Worm (Caenorhabditis elegans) whole organism, L1 larva: ENCODE data around the gene cku-70.
A peak's percentile ranks its signal among the peaks of the same experiment; 100 is the strongest.

Experiments
- F16B12.6 ChIP-seq: fragments of 150-350 bp; optimal IDR thresholded peaks from 2 replicates; lab custom pipeline; 2014; ENCODE audit warnings: missing biosample characterization, missing genetic modification characterization
- blmp-1 ChIP-seq: fragments of 150-350 bp; optimal IDR thresholded peaks from 2 replicates; lab custom pipeline; 2014; ENCODE audit warnings: missing biosample characterization, missing genetic modification characterization
- ceh-63 ChIP-seq: fragments of 200-800 bp; sonication (Bioruptor generic); optimal IDR thresholded peaks from 2 replicates; lab custom pipeline; 2018; ENCODE audit warnings: mild to moderate bottlenecking, missing genetic modification characterization, missing compliant biosample characterization
- ceh-82 ChIP-seq, 3 experiments: fragments of 150-350 bp in 1 of 3; sonication (generic microtip) in 2 of 3; optimal IDR thresholded peaks; 2 replicates each; lab custom pipeline; 2014 to 2017; ENCODE audit warnings: missing biosample characterization in 3 of 3, missing genetic modification characterization in 3 of 3
- dsc-1 ChIP-seq: sonication (generic microtip); optimal IDR thresholded peaks from 2 replicates; lab custom pipeline; 2016; ENCODE audit warnings: mild to moderate bottlenecking, missing genetic modification characterization, missing compliant biosample characterization
- efl-1 ChIP-seq, 4 experiments: fragments of 150-350 bp; optimal IDR thresholded peaks in 3 of 4; peaks in 1 of 4; 1 replicate in 1 of 4; 2 replicates in 3 of 4; lab custom pipeline; 2014; ENCODE audit warnings: missing biosample characterization in 2 of 4, missing genetic modification characterization in 2 of 4, missing genetic modification reagents in 2 of 4
- egl-13 ChIP-seq: sonication (generic microtip); optimal IDR thresholded peaks from 2 replicates; lab custom pipeline; 2016; ENCODE audit warnings: missing genotype, missing genetic modification reagents, missing genetic modification characterization, missing compliant biosample characterization
- elt-3 ChIP-seq, 6 experiments: fragments of 150-350 bp in 1 of 6; sonication (generic microtip); optimal IDR thresholded peaks; 2 replicates each; lab custom pipeline; 2017 to 2018; ENCODE audit warnings: missing biosample characterization in 6 of 6, missing genetic modification characterization in 6 of 6, inconsistent platforms in 1 of 6
- fkh-10 ChIP-seq: sonication (generic microtip); optimal IDR thresholded peaks from 2 replicates; lab custom pipeline; 2017; ENCODE audit warnings: missing biosample characterization, missing genetic modification reagents, missing genetic modification characterization
- fkh-8 ChIP-seq: sonication (generic microtip); optimal IDR thresholded peaks from 2 replicates; lab custom pipeline; 2016; ENCODE audit warnings: mild to moderate bottlenecking, missing genetic modification characterization, missing compliant biosample characterization
- grh-1 ChIP-seq: fragments of 200-800 bp; sonication (Bioruptor generic); IDR thresholded peaks from 2 replicates; pipeline ENCODE4 v1.3.6; 2022; ENCODE audit warnings: missing genetic modification reagents, missing genetic modification characterization, missing compliant biosample characterization
- hlh-17 ChIP-seq: fragments of 200-800 bp; sonication (Bioruptor generic); optimal IDR thresholded peaks from 2 replicates; lab custom pipeline; 2018; ENCODE audit warnings: missing genetic modification characterization, mild to moderate bottlenecking, missing compliant biosample characterization, moderate library complexity, borderline replicate concordance
- lin-14 ChIP-seq: fragments of 200-800 bp; sonication (Bioruptor generic); optimal IDR thresholded peaks from 2 replicates; lab custom pipeline; 2018; ENCODE audit warnings: mild to moderate bottlenecking, missing genetic modification characterization, moderate library complexity, missing compliant biosample characterization
- lin-15B ChIP-seq: fragments of 150-350 bp; sonication (generic microtip); optimal IDR thresholded peaks from 3 replicates; lab custom pipeline; 2014; ENCODE audit warnings: missing biosample characterization, missing genetic modification characterization
- lin-39 ChIP-seq: fragments of 150-350 bp; optimal IDR thresholded peaks from 2 replicates; lab custom pipeline; 2014; ENCODE audit warnings: missing biosample characterization, missing genetic modification reagents, missing genetic modification characterization
- lsy-2 ChIP-seq, 2 experiments: fragments of 150-350 bp; optimal IDR thresholded peaks; 2 replicates each; lab custom pipeline; 2014; ENCODE audit warnings: missing biosample characterization in 2 of 2, missing genetic modification characterization in 2 of 2
- mef-2 ChIP-seq: fragments of 150-350 bp; optimal IDR thresholded peaks from 2 replicates; lab custom pipeline; 2014; ENCODE audit warnings: missing biosample characterization, missing genetic modification characterization
- mep-1 ChIP-seq: fragments of 150-350 bp; optimal IDR thresholded peaks from 2 replicates; lab custom pipeline; 2014; ENCODE audit warnings: missing biosample characterization, missing genetic modification characterization
- nhr-47 ChIP-seq: sonication (generic microtip); optimal IDR thresholded peaks from 2 replicates; lab custom pipeline; 2016; ENCODE audit warnings: mild to moderate bottlenecking, missing genetic modification characterization, moderate library complexity, missing compliant biosample characterization
- nhr-71 ChIP-seq: sonication (generic microtip); optimal IDR thresholded peaks from 2 replicates; lab custom pipeline; 2016; ENCODE audit warnings: mild to moderate bottlenecking, missing genetic modification characterization, moderate library complexity, missing compliant biosample characterization
- nhr-77 ChIP-seq: fragments of 150-350 bp; optimal IDR thresholded peaks from 2 replicates; lab custom pipeline; 2014; ENCODE audit warnings: missing biosample characterization, missing genetic modification characterization
- nhr-84 ChIP-seq: sonication (generic microtip); optimal IDR thresholded peaks from 2 replicates; lab custom pipeline; 2017; ENCODE audit warnings: missing biosample characterization, missing genetic modification characterization
- nhr-85 ChIP-seq: sonication (generic microtip); peaks from one replicate; lab custom pipeline; 2016; ENCODE audit warnings: missing genetic modification characterization, inconsistent platforms, missing compliant biosample characterization
- pqm-1 ChIP-seq: sonication (generic microtip); optimal IDR thresholded peaks from 3 replicates; lab custom pipeline; 2017; ENCODE audit warnings: missing biosample characterization, missing genetic modification characterization
- rnt-1 ChIP-seq: sonication (generic microtip); optimal IDR thresholded peaks from 2 replicates; lab custom pipeline; 2016; ENCODE audit warnings: mild to moderate bottlenecking, missing genetic modification characterization, moderate library complexity, missing compliant biosample characterization
- snpc-4 ChIP-seq: fragments of 150-350 bp; optimal IDR thresholded peaks from 2 replicates; lab custom pipeline; 2014; ENCODE audit warnings: missing biosample characterization, missing genetic modification characterization
- sox-4 ChIP-seq: sonication (generic microtip); optimal IDR thresholded peaks from 2 replicates; lab custom pipeline; 2016; ENCODE audit warnings: missing genetic modification characterization, missing compliant biosample characterization
- sup-37 ChIP-seq: fragments of 200-800 bp; sonication (Bioruptor generic); optimal IDR thresholded peaks from 2 replicates; lab custom pipeline; 2018; ENCODE audit warnings: mild to moderate bottlenecking, missing genetic modification characterization, missing compliant biosample characterization
- swsn-7 ChIP-seq: sonication (generic microtip); optimal IDR thresholded peaks from 2 replicates; lab custom pipeline; 2016; ENCODE audit warnings: missing genetic modification characterization, missing compliant biosample characterization
- tlp-1 ChIP-seq: fragments of 150-350 bp; optimal IDR thresholded peaks from 2 replicates; lab custom pipeline; 2014; ENCODE audit warnings: missing biosample characterization, missing genetic modification characterization
- unc-30 ChIP-seq: sonication (generic microtip); optimal IDR thresholded peaks from 2 replicates; lab custom pipeline; 2017; ENCODE audit warnings: missing biosample characterization, missing genetic modification characterization
- unc-62 ChIP-seq: fragments of 150-350 bp; optimal IDR thresholded peaks from 2 replicates; lab custom pipeline; 2014; ENCODE audit warnings: missing biosample characterization, missing genetic modification reagents, missing genetic modification characterization
- unc-86 ChIP-seq: sonication (generic microtip); optimal IDR thresholded peaks from 2 replicates; lab custom pipeline; 2016; ENCODE audit warnings: missing genetic modification characterization, missing compliant biosample characterization
- ztf-11 ChIP-seq, 2 experiments: sonication (generic microtip); optimal IDR thresholded peaks; 2 replicates each; lab custom pipeline; 2016 to 2017; ENCODE audit warnings: missing genetic modification characterization in 2 of 2, missing biosample characterization in 1 of 2, missing compliant biosample characterization in 1 of 2

The cku-70 gene

DNA sequence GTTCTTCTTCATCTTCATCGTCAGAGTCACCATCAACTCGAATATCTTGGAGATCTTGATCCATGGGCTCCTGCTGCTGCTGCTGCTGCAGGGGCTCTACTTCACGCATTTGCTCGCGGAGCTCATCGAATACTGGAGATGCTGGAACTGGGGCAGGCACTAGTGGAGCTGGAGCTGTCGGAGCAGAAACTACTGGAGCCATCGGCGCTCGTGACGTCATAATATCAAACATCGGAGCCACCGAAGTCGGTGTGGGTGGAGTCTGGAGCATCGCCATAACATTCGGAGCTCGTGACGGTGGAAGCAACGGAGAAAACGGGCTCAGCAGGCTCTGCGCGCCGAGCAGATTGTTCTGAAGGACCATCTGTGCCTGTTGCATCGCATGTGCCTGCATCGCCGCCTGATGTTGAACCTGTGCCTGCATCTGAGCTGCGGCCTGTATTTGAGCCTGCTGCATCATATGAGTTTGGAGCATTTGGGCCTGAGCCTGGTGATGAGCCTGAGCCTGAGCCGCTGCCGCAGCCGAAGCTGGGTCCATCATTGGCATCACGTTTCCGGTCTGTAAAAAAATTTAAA lies 21.1 kb downstream of the cku-70 start:
- TF ChIP-seq ceh-82 (tag; optimal IDR thresholded peaks at IDR 0.05; lab: Kevin White, UChicago) (no peak), nhr-85 (tag; lab: Kevin White, UChicago) (no peak), elt-3 (tag; optimal IDR thresholded peaks at IDR 0.05; lab: Kevin White, UChicago) (no peak), pqm-1 (tag; lab: Kevin White, UChicago) (no peak), ceh-63 (GFP tag; lab: Kevin White, UChicago) (no peak), snpc-4 (tag; lab: Kevin White, UChicago) (no peak), nhr-77 (no peak), lin-39 (no peak), lsy-2 (tag; optimal IDR thresholded peaks at IDR 0.05; lab: Kevin White, UChicago) (no peak), egl-13 (no peak), nhr-84 (tag; lab: Kevin White, UChicago) (no peak), fkh-10 (GFP tag; lab: Kevin White, UChicago) (no peak)
- TF ChIP-seq, all 84 proteins: peak for 0

DNA sequence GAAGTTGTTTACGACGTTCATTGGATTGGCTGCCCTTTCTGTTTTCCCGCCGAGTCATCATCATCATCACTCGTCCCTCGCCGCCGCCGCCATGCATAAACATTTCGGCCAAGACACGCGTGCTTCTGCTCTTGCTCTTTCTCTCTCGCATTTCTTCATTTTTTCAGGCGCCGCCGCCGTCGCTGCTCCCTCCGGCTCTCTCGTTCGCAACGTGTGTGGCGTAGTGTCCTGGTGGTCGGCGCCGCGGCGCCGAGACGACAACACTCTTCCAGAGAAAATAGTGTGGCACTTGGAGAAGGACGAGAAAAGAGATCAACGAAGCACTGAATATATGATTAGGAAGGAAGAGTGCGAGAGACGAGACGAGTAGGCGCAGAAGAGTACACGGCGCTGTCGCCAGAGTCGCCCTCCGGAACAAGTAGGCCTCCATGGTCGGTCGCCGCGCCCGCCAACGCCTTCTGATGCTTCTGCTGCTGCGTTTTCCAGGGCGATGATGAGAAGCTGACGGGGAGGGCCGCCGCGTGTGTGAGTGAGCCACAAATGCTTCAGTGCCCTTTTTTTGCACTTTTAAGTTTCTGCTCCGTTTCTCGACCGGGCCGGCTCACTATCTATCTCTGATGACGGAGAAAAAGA lies 31.0 kb downstream of the cku-70 start:
- TF ChIP-seq efl-1 (optimal IDR thresholded peaks at IDR 0.05; lab: Kevin White, UChicago) (peak in 1 of 2 experiments; percentile 0), efl-1 (GFP tag; optimal IDR thresholded peaks at IDR 0.05 in 1 of 2; lab: Kevin White, UChicago) (no peak), ceh-82 (tag; optimal IDR thresholded peaks at IDR 0.05; lab: Kevin White, UChicago) (peak in 1 of 3 experiments; percentile 44), nhr-71 (tag; lab: Kevin White, UChicago) (peak; percentile 39), dsc-1 (tag; lab: Kevin White, UChicago) (peak; percentile 19), nhr-47 (peak; percentile 48), fkh-10 (GFP tag; lab: Kevin White, UChicago) (peak; percentile 88), egl-13 (peak; percentile 24), ceh-63 (GFP tag; lab: Kevin White, UChicago) (no peak), fkh-8 (tag; lab: Kevin White, UChicago) (peak; percentile 50), swsn-7 (tag; lab: Kevin White, UChicago) (peak; percentile 26), mep-1 (tag; lab: Kevin White, UChicago) (peak; percentile 10), tlp-1 (tag; lab: Kevin White, UChicago) (no peak), rnt-1 (tag; lab: Kevin White, UChicago) (peak; percentile 4), unc-86 (peak; percentile 48), lin-14 (GFP tag; lab: Kevin White, UChicago) (peak; percentile 94), sox-4 (tag; lab: Kevin White, UChicago) (no peak), lsy-2 (tag; optimal IDR thresholded peaks at IDR 0.05; lab: Kevin White, UChicago) (peak in 1 of 2 experiments; percentile 5), F16B12.6 (no peak)

DNA sequence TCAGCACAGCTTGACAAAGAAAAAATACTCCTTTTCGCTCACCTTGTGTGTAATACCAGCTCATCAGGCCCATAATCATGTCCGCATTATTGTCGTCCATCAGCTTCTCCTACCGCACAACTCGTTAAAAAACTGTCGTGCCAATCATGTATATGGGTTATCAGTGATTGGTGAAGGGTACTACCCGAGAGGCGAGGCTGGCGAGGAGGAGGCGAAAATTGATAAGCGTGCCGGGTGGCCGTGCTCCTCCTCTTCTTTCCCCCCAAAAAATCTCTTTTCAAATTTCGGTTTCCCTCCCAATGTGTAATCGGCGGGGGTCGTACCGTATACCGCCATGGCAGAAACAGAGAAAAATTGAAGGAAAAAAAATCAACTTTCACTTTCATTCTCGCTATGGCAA lies 33.5 kb downstream of the cku-70 start:
- TF ChIP-seq unc-86, result no peak
- TF ChIP-seq unc-30 (tag; lab: Kevin White, UChicago), result no peak
- no peak for TF ChIP-seq swsn-7 (tag; lab: Kevin White, UChicago)
- TF ChIP-seq blmp-1 (tag; lab: Kevin White, UChicago), result no peak
- no peak for TF ChIP-seq ceh-82 (tag; optimal IDR thresholded peaks at IDR 0.05; lab: Kevin White, UChicago)
- TF ChIP-seq mef-2 (tag; lab: Kevin White, UChicago), result no peak
- TF ChIP-seq unc-62 (GFP tag; lab: Kevin White, UChicago), result no peak
- TF ChIP-seq grh-1 (GFP tag; lab: Robert Waterston, UW), result no peak
- no peak for TF ChIP-seq hlh-17 (GFP tag; lab: Kevin White, UChicago)
- TF ChIP-seq lin-15B (tag; lab: Kevin White, UChicago), result no peak
- TF ChIP-seq ztf-11 (tag; optimal IDR thresholded peaks at IDR 0.05; lab: Kevin White, UChicago), result no peak

DNA sequence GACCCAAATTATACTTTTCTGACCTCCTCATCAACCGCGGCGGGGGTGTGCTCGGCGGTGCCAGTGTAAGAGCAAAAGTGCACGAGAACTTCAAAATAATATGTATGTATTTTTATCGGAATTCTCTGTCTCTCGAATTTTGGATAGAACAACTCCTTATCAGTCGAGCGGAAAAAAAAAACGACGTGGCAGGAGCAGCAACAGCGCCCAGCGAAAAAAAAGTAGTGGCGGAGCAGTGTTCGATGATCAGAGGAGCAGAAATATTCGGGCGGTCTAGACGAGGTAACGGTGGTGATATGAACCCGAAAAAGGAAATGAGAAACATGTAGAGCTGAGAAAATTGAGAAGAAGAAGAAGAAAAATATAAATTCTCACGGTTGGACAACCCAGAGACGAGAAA lies 38.6 kb downstream of the cku-70 start:
- TF ChIP-seq sup-37 (GFP tag; lab: Kevin White, UChicago), result no peak
- TF ChIP-seq mef-2 (tag; lab: Kevin White, UChicago), result no peak
